Fruit fly (Drosophila melanogaster) whole organism: ENCODE results near the gene ND-B17.2.

Source experiments
- CG8478 ChIP-seq: fragments of >200 bp; optimal IDR thresholded peaks from 2 replicates; lab custom pipeline; 2018; ENCODE audit warnings: inconsistent platforms
- Dll ChIP-seq: fragments of >200 bp; optimal IDR thresholded peaks from 2 replicates; lab custom pipeline; 2017
- EcR ChIP-seq, 2 experiments: fragments of >200 bp; optimal IDR thresholded peaks; 2 replicates each; lab custom pipeline; 2017; ENCODE audit warnings: missing biosample characterization in 2 of 2, missing genetic modification characterization in 2 of 2, missing genetic modification reagents in 2 of 2
- pan ChIP-seq: fragments of >200 bp; optimal IDR thresholded peaks from 2 replicates; lab custom pipeline; 2017
- psq ChIP-seq: fragments of >200 bp; optimal IDR thresholded peaks from 2 replicates; lab custom pipeline; 2017
- usp ChIP-seq: fragments of >200 bp; optimal IDR thresholded peaks from 2 replicates; lab custom pipeline; 2017; ENCODE audit warnings: missing biosample characterization, missing genetic modification characterization, mixed read lengths

Gene ND-B17.2

dm6 chr2L:2579669-2580351 is at the start of gene ND-B17.2, which contains the start of gene Arpc5:
ND-B17.2 (minus strand) TSS chr2L:2580172.
Arpc5 (plus strand) TSS chr2L:2580292.
- TF ChIP-seq usp (GFP tag; lab: Kevin White, UChicago) (no peak), psq (no peak), Dll (lab: Kevin White, UChicago) (no peak), EcR (GFP tag; optimal IDR thresholded peaks at IDR 0.05; lab: Kevin White, UChicago) (no peak), pan (lab: Kevin White, UChicago) (no peak), CG8478 (no peak)

- no peak for TF ChIP-seq EcR (GFP tag; optimal IDR thresholded peaks at IDR 0.05; lab: Kevin White, UChicago)
- TF ChIP-seq Dll (lab: Kevin White, UChicago) = no peak
- no peak for TF ChIP-seq usp (GFP tag; lab: Kevin White, UChicago)
- no peak for TF ChIP-seq psq
- no peak for TF ChIP-seq CG8478
These were observed 48.8 kb upstream of the ND-B17.2 start for dm6 chr2L:2628760-2629159.

- TF ChIP-seq psq = no peak
- TF ChIP-seq usp (GFP tag; lab: Kevin White, UChicago) = no peak
- TF ChIP-seq pan (lab: Kevin White, UChicago) = no peak
- TF ChIP-seq Dll (lab: Kevin White, UChicago) = no peak
- TF ChIP-seq EcR (GFP tag; optimal IDR thresholded peaks at IDR 0.05; lab: Kevin White, UChicago) = no peak
- TF ChIP-seq CG8478 = no peak
These were observed 47.5 kb upstream of the ND-B17.2 start for dm6 chr2L:2627507-2627906.

- no peak for TF ChIP-seq EcR (GFP tag; optimal IDR thresholded peaks at IDR 0.05; lab: Kevin White, UChicago)
- no peak for TF ChIP-seq usp (GFP tag; lab: Kevin White, UChicago)
- no peak for TF ChIP-seq pan (lab: Kevin White, UChicago)
- TF ChIP-seq psq = no peak
- no peak for TF ChIP-seq Dll (lab: Kevin White, UChicago)
- no peak for TF ChIP-seq CG8478
These were observed 44.0 kb upstream of the ND-B17.2 start for dm6 chr2L:2623947-2624346.

- no peak for TF ChIP-seq usp (GFP tag; lab: Kevin White, UChicago)
- TF ChIP-seq psq = no peak
- no peak for TF ChIP-seq EcR (GFP tag; optimal IDR thresholded peaks at IDR 0.05; lab: Kevin White, UChicago)
- no peak for TF ChIP-seq Dll (lab: Kevin White, UChicago)
- TF ChIP-seq CG8478 = no peak
- TF ChIP-seq pan (lab: Kevin White, UChicago) = no peak
These were observed 39.9 kb upstream of the ND-B17.2 start, which contains the start of gene CG43403 for dm6 chr2L:2619887-2620286. CG43403 (plus strand) TSS chr2L:2620187.

dm6 chr2L:2609694-2610093 is 29.7 kb upstream of the ND-B17.2 start, which contains the start of gene CG15395:
CG15395 (plus strand) TSS chr2L:2609994.
- TF ChIP-seq pan (lab: Kevin White, UChicago) (no peak), CG8478 (no peak), Dll (lab: Kevin White, UChicago) (no peak), psq (no peak), usp (GFP tag; lab: Kevin White, UChicago) (no peak), EcR (GFP tag; optimal IDR thresholded peaks at IDR 0.05; lab: Kevin White, UChicago) (no peak)

dm6 chr2L:2606725-2607124 is 26.8 kb upstream of the ND-B17.2 start:
- TF ChIP-seq CG8478 (no peak), Dll (lab: Kevin White, UChicago) (no peak), pan (lab: Kevin White, UChicago) (no peak), psq (no peak), EcR (GFP tag; optimal IDR thresholded peaks at IDR 0.05; lab: Kevin White, UChicago) (no peak), usp (GFP tag; lab: Kevin White, UChicago) (no peak)

- TF ChIP-seq pan (lab: Kevin White, UChicago) = no peak
- no peak for TF ChIP-seq CG8478
- TF ChIP-seq psq = no peak
- TF ChIP-seq Dll (lab: Kevin White, UChicago) = no peak
- no peak for TF ChIP-seq usp (GFP tag; lab: Kevin White, UChicago)
- TF ChIP-seq EcR (GFP tag; optimal IDR thresholded peaks at IDR 0.05; lab: Kevin White, UChicago) = no peak
These were observed 11.6 kb upstream of the ND-B17.2 start, which contains the start of gene CG15394 for dm6 chr2L:2591569-2591968. CG15394 (plus strand) TSS chr2L:2591869.

- no peak for TF ChIP-seq usp (GFP tag; lab: Kevin White, UChicago)
- TF ChIP-seq psq = no peak
- TF ChIP-seq EcR (GFP tag; optimal IDR thresholded peaks at IDR 0.05; lab: Kevin White, UChicago) = no peak
- no peak for TF ChIP-seq CG8478
- TF ChIP-seq pan (lab: Kevin White, UChicago) = no peak
- TF ChIP-seq Dll (lab: Kevin White, UChicago) = no peak
These were observed 5.3 kb upstream of the ND-B17.2 start, which contains the start of gene Drp1 for dm6 chr2L:2585285-2585684. Drp1 (minus strand) TSS chr2L:2585430.

- TF ChIP-seq psq (no peak), EcR (GFP tag; optimal IDR thresholded peaks at IDR 0.05; lab: Kevin White, UChicago) (no peak), Dll (lab: Kevin White, UChicago) (no peak), pan (lab: Kevin White, UChicago) (no peak), usp (GFP tag; lab: Kevin White, UChicago) (no peak), CG8478 (no peak)
These were observed 4.6 kb upstream of the ND-B17.2 start for dm6 chr2L:2584461-2585056.

dm6 chr2L:2577361-2577737 is 2.6 kb downstream of the ND-B17.2 start, which contains the start of gene Elba2:
Elba2 (plus strand) TSS chr2L:2577687.
- TF ChIP-seq psq (no peak), EcR (GFP tag; optimal IDR thresholded peaks at IDR 0.05; lab: Kevin White, UChicago) (no peak), pan (lab: Kevin White, UChicago) (no peak), Dll (lab: Kevin White, UChicago) (no peak), CG8478 (no peak), usp (GFP tag; lab: Kevin White, UChicago) (no peak)
